Fruit fly (Drosophila melanogaster): ENCODE data around the gene AstC-R2.
"Not testable (repeated sequence)": the region's sequence is repeated elsewhere in the genome, so short reads cannot be mapped to it uniquely, and the experiment has no call there.

AstC-R2 gene

DNA sequence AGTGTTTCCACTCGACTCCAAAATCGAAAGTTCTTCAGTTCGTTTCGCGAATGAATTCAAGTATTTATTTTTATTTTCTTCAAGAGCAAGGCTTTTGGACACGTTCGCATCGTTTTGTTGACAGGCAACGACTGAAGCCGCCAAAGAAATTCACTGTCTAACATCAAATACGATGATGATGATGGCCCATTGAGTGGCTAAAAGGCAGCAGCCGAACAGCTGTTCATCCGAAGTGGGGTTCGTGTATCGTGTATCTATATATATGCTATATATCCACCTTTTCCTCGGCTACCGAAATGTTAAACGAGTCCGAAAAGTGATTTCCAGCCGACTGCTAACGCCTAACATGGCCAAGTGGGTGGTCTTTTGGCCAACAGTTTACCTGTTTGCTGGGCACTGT, at the start of gene AstC-R2:
TSS of gene AstC-R2 (minus strand) at position 133 of the 400 bp plus-strand sequence.
- no peak for TF ChIP-seq ey (GFP tag; optimal IDR thresholded peaks at IDR 0.05)
- no peak for TF ChIP-seq dmrt93B (GFP tag; optimal IDR thresholded peaks at IDR 0.05)
- TF ChIP-seq rgr (GFP tag; optimal IDR thresholded peaks at IDR 0.05) = no peak
- no peak for TF ChIP-seq CG9705 (GFP tag; optimal IDR thresholded peaks at IDR 0.05)
- no peak for TF ChIP-seq CG32264 (GFP tag; optimal IDR thresholded peaks at IDR 0.05)
- no peak for TF ChIP-seq pan (optimal IDR thresholded peaks at IDR 0.05)
- no peak for TF ChIP-seq foxo (GFP tag; optimal IDR thresholded peaks at IDR 0.05)
- TF ChIP-seq dsf (GFP tag; optimal IDR thresholded peaks at IDR 0.05; ENCODE audit: borderline replicate concordance) = no peak
- TF ChIP-seq Mio (GFP tag; optimal IDR thresholded peaks at IDR 0.05) = no peak
- no peak for TF ChIP-seq usp (GFP tag; optimal IDR thresholded peaks at IDR 0.05)
- no peak for TF ChIP-seq Jra (GFP tag; optimal IDR thresholded peaks at IDR 0.05)
- no peak for TF ChIP-seq N (GFP tag; optimal IDR thresholded peaks at IDR 0.05)
- TF ChIP-seq Hnf4 (GFP tag; optimal IDR thresholded peaks at IDR 0.05) = no peak
- TF ChIP-seq CrebA (GFP tag; optimal IDR thresholded peaks at IDR 0.05; ENCODE audit: borderline replicate concordance) = no peak
- no peak for TF ChIP-seq Dfd (GFP tag; optimal IDR thresholded peaks at IDR 0.05)
- TF ChIP-seq jim (GFP tag; optimal IDR thresholded peaks at IDR 0.05) = no peak
- TF ChIP-seq dl (GFP tag; optimal IDR thresholded peaks at IDR 0.05; ENCODE audit: insufficient read depth in 1 of 2, partially characterized antibody in 2 of 2) = no peak
- no peak for TF ChIP-seq psq (GFP tag; optimal IDR thresholded peaks at IDR 0.05)
- TF ChIP-seq Hr83 (GFP tag; optimal IDR thresholded peaks at IDR 0.05; ENCODE audit: poor library complexity, severe bottlenecking) = no peak
- TF ChIP-seq OdsH (GFP tag; optimal IDR thresholded peaks at IDR 0.05) = no peak

DNA sequence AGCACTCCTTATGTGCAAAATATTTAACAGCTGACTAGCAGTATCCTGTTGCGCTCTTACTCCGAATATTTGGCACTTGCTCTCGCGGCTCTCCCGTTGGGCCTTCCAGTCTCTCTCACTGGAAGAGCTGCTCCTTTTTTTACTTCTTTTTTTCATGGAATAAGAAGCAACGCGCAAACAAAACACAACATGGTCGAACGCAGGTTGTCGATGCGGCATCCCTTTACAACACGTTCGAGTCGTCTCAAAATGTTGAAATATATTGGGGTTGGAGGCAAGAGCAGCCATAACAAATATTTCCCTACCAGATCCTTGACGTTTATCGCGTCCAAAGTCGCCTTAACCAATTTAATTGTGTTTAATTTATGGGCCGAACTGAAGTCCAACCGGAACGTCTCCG, 37.5 kb upstream of the AstC-R2 start:
- TF ChIP-seq dl (GFP tag; optimal IDR thresholded peaks at IDR 0.05; ENCODE audit: insufficient read depth in 1 of 2, partially characterized antibody in 2 of 2) (no peak), Hnf4 (GFP tag; optimal IDR thresholded peaks at IDR 0.05) (no peak), HLH106 (tag; optimal IDR thresholded peaks at IDR 0.05) (no peak), Vsx2 (GFP tag; optimal IDR thresholded peaks at IDR 0.05; ENCODE audit: partially characterized antibody) (no peak), tai (GFP tag; optimal IDR thresholded peaks at IDR 0.05) (no peak), foxo (GFP tag; optimal IDR thresholded peaks at IDR 0.05) (no peak), woc (GFP tag; optimal IDR thresholded peaks at IDR 0.05) (no peak), psq (GFP tag; optimal IDR thresholded peaks at IDR 0.05) (no peak), Sp1 (GFP tag; optimal IDR thresholded peaks at IDR 0.05) (no peak), Dfd (GFP tag; optimal IDR thresholded peaks at IDR 0.05) (no peak), jim (GFP tag; optimal IDR thresholded peaks at IDR 0.05) (no peak), CrebA (GFP tag; optimal IDR thresholded peaks at IDR 0.05; ENCODE audit: borderline replicate concordance) (no peak)

DNA sequence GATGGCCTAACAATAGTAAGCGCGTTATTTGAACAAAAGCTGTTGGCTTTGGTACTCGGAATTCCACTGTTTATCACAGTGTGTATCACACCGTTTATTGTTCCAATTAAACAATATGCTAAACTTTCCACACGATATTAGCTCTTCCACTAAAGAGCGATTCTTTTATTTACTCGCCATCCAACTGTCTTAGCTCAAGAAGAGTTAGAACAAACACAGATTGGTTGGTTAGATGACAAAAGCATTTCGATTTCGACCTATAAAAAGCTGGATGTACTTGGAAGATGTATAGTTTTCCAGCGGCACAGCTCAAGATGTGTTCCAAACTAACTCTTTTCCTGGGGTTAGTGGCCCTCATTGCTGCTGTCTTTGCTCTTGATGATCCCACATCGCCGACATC, 24.3 kb upstream of the AstC-R2 start, which contains the start of gene CG32198:
TSS of gene CG32198 (plus strand) at position 301 of the 400 bp plus-strand sequence.
- no peak for TF ChIP-seq Hnf4 (GFP tag; optimal IDR thresholded peaks at IDR 0.05)

- not testable (repeated sequence) for TF ChIP-seq foxo, ey, psq (GFP tag; optimal IDR thresholded peaks at IDR 0.05)
These were observed 30.1 kb downstream of the AstC-R2 start, which contains the start of gene Met75Ca for dm6 chr3L:18472284-18472683. TSS of gene Met75Ca (minus strand) at chr3L:18472384.

- TF ChIP-seq Jra, Sp1, Dfd (GFP tag; optimal IDR thresholded peaks at IDR 0.05): not testable (repeated sequence)
These were observed 32.8 kb downstream of the AstC-R2 start, which contains the start of gene Met75Cb for dm6 chr3L:18469518-18469917. TSS of gene Met75Cb (minus strand) at chr3L:18469618.

DNA sequence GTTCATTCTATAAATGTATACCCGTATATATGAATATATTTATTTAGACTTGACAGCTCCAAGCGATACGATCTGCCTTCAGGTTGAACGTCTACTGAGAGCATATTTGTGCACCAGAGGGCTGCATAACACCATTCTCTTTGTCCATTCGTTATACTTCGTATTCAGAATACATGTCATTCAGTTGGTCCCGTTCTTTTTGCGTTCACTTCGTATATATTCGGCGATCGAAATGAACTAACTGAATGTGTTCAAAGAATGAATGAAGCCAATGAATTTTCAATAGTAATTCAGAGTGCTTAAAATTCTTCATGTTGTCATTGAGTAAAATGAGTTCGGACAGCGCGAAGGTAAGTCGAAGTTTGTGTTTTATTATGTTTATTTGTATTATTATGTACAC, 39.3 kb downstream of the AstC-R2 start, which contains the start of gene CG4306:
TSS of gene CG4306 (minus strand) at position 101 of the 400 bp plus-strand sequence.
- no peak for TF ChIP-seq sv (GFP tag; optimal IDR thresholded peaks at IDR 0.05)
- TF ChIP-seq ey (GFP tag; optimal IDR thresholded peaks at IDR 0.05) = no peak
- TF ChIP-seq Hnf4 (GFP tag; optimal IDR thresholded peaks at IDR 0.05) = no peak
- TF ChIP-seq Vsx2 (GFP tag; optimal IDR thresholded peaks at IDR 0.05; ENCODE audit: partially characterized antibody) = no peak
- no peak for TF ChIP-seq br (GFP tag; optimal IDR thresholded peaks at IDR 0.05)
- no peak for TF ChIP-seq CG9705 (GFP tag; optimal IDR thresholded peaks at IDR 0.05)
- no peak for TF ChIP-seq OdsH (GFP tag; optimal IDR thresholded peaks at IDR 0.05)
- no peak for TF ChIP-seq Rel (GFP tag; optimal IDR thresholded peaks at IDR 0.05)
- no peak for TF ChIP-seq Rel (tag; optimal IDR thresholded peaks at IDR 0.05)

Data from whole organism, wandering third instar larva.